Fruit fly (Drosophila melanogaster) whole organism, embryonic: Measurements from ENCODE around the gene CG45307.

Experiments
- Aef1 ChIP-seq: fragments of 200-800 bp; sonication (Bioruptor generic); IDR thresholded peaks from 3 replicates; pipeline ENCODE4 v1.3.6; 2022; ENCODE audit warnings: missing biosample characterization, missing genetic modification characterization
- CG10321 ChIP-seq: fragments of 200-800 bp; sonication (Bioruptor generic); IDR thresholded peaks from 2 replicates; pipeline ENCODE4 v1.3.6; 2022; ENCODE audit warnings: missing biosample characterization, missing genetic modification characterization
- CG10543 ChIP-seq: fragments of 200-800 bp; sonication (Bioruptor generic); optimal IDR thresholded peaks from 3 replicates; lab custom pipeline; 2017; ENCODE audit warnings: missing biosample characterization, mild to moderate bottlenecking, missing genetic modification characterization, moderate library complexity
- CG12219 ChIP-seq: fragments of 200-800 bp; sonication (Bioruptor generic); optimal IDR thresholded peaks from 3 replicates; lab custom pipeline; 2018; ENCODE audit warnings: missing biosample characterization, mild to moderate bottlenecking, missing genetic modification characterization
- CG12769 ChIP-seq: fragments of 200-800 bp; sonication (Bioruptor generic); optimal IDR thresholded peaks from 2 replicates; lab custom pipeline; 2019; ENCODE audit warnings: missing biosample characterization, mild to moderate bottlenecking, missing genetic modification characterization, moderate library complexity
- CG13624 ChIP-seq: fragments of 200-800 bp; sonication (Bioruptor generic); optimal IDR thresholded peaks from 2 replicates; lab custom pipeline; 2016; ENCODE audit warnings: missing biosample characterization, missing genetic modification characterization
- CG14014 ChIP-seq: fragments of 200-800 bp; sonication (Bioruptor generic); IDR thresholded peaks from 2 replicates; pipeline ENCODE4 v1.3.6; 2022; ENCODE audit warnings: missing biosample characterization, missing genetic modification characterization
- CG14441 ChIP-seq: fragments of 200-800 bp; sonication (Bioruptor generic); IDR thresholded peaks from 2 replicates; pipeline ENCODE4 v1.3.6; 2022; ENCODE audit warnings: missing biosample characterization, missing genetic modification characterization
- CG1602 ChIP-seq: fragments of 200-800 bp; sonication (Bioruptor generic); optimal IDR thresholded peaks from 3 replicates; lab custom pipeline; 2016; ENCODE audit warnings: missing biosample characterization, missing genetic modification characterization
- CG1647 ChIP-seq: fragments of 200-800 bp; sonication (Bioruptor generic); optimal IDR thresholded peaks from 3 replicates; lab custom pipeline; 2016; ENCODE audit warnings: missing biosample characterization, missing genetic modification characterization
- CG17328 ChIP-seq: fragments of 200-800 bp; sonication (Bioruptor generic); IDR thresholded peaks from 2 replicates; pipeline ENCODE4 v1.3.6; 2022; ENCODE audit warnings: missing biosample characterization, missing genetic modification characterization
- CG17802 ChIP-seq: fragments of 200-800 bp; sonication (Bioruptor generic); optimal IDR thresholded peaks from 2 replicates; lab custom pipeline; 2018; ENCODE audit warnings: missing biosample characterization, mild to moderate bottlenecking, missing genetic modification characterization, moderate library complexity
- CG2116 ChIP-seq: fragments of 200-800 bp; sonication (Bioruptor generic); optimal IDR thresholded peaks from 3 replicates; lab custom pipeline; 2018; ENCODE audit warnings: missing biosample characterization, mild to moderate bottlenecking, missing genetic modification characterization
- CG30403 ChIP-seq: fragments of 200-800 bp; sonication (Bioruptor generic); optimal IDR thresholded peaks from 3 replicates; lab custom pipeline; 2016; ENCODE audit warnings: missing biosample characterization, missing genetic modification characterization
- CG31224 ChIP-seq: fragments of 200-800 bp; sonication (Bioruptor generic); IDR thresholded peaks from 2 replicates; pipeline ENCODE4 v1.3.6; 2022; ENCODE audit warnings: missing biosample characterization, missing genetic modification characterization
- CG32532 ChIP-seq: fragments of 200-800 bp; sonication (Bioruptor generic); IDR thresholded peaks from 2 replicates; pipeline ENCODE4 v1.3.6; 2022; ENCODE audit warnings: missing biosample characterization, missing genetic modification characterization
- CG3407 ChIP-seq: fragments of 200-800 bp; sonication (Bioruptor generic); optimal IDR thresholded peaks from 2 replicates; lab custom pipeline; 2018; ENCODE audit warnings: missing biosample characterization, mild to moderate bottlenecking, missing genetic modification characterization
- CG7928 ChIP-seq: fragments of 200-800 bp; sonication (Bioruptor generic); optimal IDR thresholded peaks from 2 replicates; lab custom pipeline; 2017; ENCODE audit warnings: missing biosample characterization, mild to moderate bottlenecking, missing genetic modification characterization
- CG8281 ChIP-seq: fragments of 200-800 bp; sonication (Bioruptor generic); optimal IDR thresholded peaks from 2 replicates; lab custom pipeline; 2018; ENCODE audit warnings: missing biosample characterization, mild to moderate bottlenecking, missing genetic modification characterization, moderate library complexity
- CG8359 ChIP-seq: fragments of 200-800 bp; sonication (Bioruptor generic); optimal IDR thresholded peaks from 2 replicates; lab custom pipeline; 2017; ENCODE audit warnings: missing biosample characterization, mild to moderate bottlenecking, missing genetic modification characterization, borderline replicate concordance
- CG9437 ChIP-seq: fragments of 200-800 bp; sonication (Bioruptor generic); optimal IDR thresholded peaks from 2 replicates; lab custom pipeline; 2018; ENCODE audit warnings: missing biosample characterization, mild to moderate bottlenecking, missing genetic modification characterization
- GATAe ChIP-seq: fragments of 200-800 bp; sonication (Bioruptor generic); conservative IDR thresholded peaks from 2 replicates; pipeline ENCODE4 v1.3.6; 2022; ENCODE audit warnings: missing biosample characterization, missing genetic modification characterization
- Hey ChIP-seq: fragments of 200-800 bp; sonication (Bioruptor generic); optimal IDR thresholded peaks from 3 replicates; lab custom pipeline; 2018; ENCODE audit warnings: missing biosample characterization, mild to moderate bottlenecking, missing genetic modification characterization
- Hmx ChIP-seq: fragments of 200-800 bp; sonication (Bioruptor generic); optimal IDR thresholded peaks from 2 replicates; lab custom pipeline; 2016; ENCODE audit warnings: missing biosample characterization, missing genetic modification characterization
- Lhr ChIP-seq: fragments of 200-800 bp; sonication (Bioruptor generic); optimal IDR thresholded peaks from 3 replicates; lab custom pipeline; 2017; ENCODE audit warnings: mild to moderate bottlenecking, missing biosample characterization, missing genetic modification reagents, missing genetic modification characterization
- Mad ChIP-seq: fragments of 200-800 bp; sonication (Bioruptor generic); optimal IDR thresholded peaks from 2 replicates; lab custom pipeline; 2016; ENCODE audit warnings: missing biosample characterization, missing genetic modification characterization
- Optix ChIP-seq: fragments of 200-800 bp; sonication (Bioruptor generic); IDR thresholded peaks from 3 replicates; pipeline ENCODE4 v1.3.6; 2022; ENCODE audit warnings: missing biosample characterization, missing genetic modification characterization
- Sox100B ChIP-seq: fragments of 200-800 bp; sonication (Bioruptor generic); optimal IDR thresholded peaks from 3 replicates; lab custom pipeline; 2018; ENCODE audit warnings: missing biosample characterization, mild to moderate bottlenecking, missing genetic modification characterization
- Stat92E ChIP-seq, 3 experiments: fragments of >200 bp in 2 of 3; fragments of 200-800 bp in 1 of 3; sonication (Bioruptor generic) in 1 of 3; optimal IDR thresholded peaks; 2 replicates each; lab custom pipeline; 2017 to 2019; ENCODE audit warnings: missing biosample characterization in 3 of 3, missing genetic modification characterization in 3 of 3, mild to moderate bottlenecking in 1 of 3, moderate library complexity in 1 of 3
- TFAM ChIP-seq: fragments of 200-800 bp; sonication (Bioruptor generic); optimal IDR thresholded peaks from 2 replicates; lab custom pipeline; 2017; ENCODE audit warnings: missing biosample characterization, missing genetic modification characterization, inconsistent platforms
- ac ChIP-seq: fragments of 200-800 bp; sonication (Bioruptor generic); optimal IDR thresholded peaks from 3 replicates; lab custom pipeline; 2017; ENCODE audit warnings: missing biosample characterization, mild to moderate bottlenecking, missing genetic modification characterization
- ap ChIP-seq: fragments of 200-800 bp; sonication (Bioruptor generic); IDR thresholded peaks from 2 replicates; pipeline ENCODE4 v1.3.6; 2022; ENCODE audit warnings: missing biosample characterization, missing genetic modification characterization
- br ChIP-seq: fragments of >200 bp; optimal IDR thresholded peaks from 2 replicates; lab custom pipeline; 2017
- bsh ChIP-seq, 2 experiments: fragments of 200-800 bp; sonication (Bioruptor generic); optimal IDR thresholded peaks; 2 replicates each; lab custom pipeline; 2017 to 2018; ENCODE audit warnings: mild to moderate bottlenecking in 2 of 2, missing biosample characterization in 2 of 2, missing genetic modification characterization in 2 of 2, moderate library complexity in 1 of 2
- cad ChIP-seq: fragments of >200 bp; optimal IDR thresholded peaks from 2 replicates; lab custom pipeline; 2017; ENCODE audit warnings: missing biosample characterization, missing genetic modification characterization
- gro ChIP-seq: fragments of 200-800 bp; sonication (Bioruptor generic); optimal IDR thresholded peaks from 2 replicates; lab custom pipeline; 2016; ENCODE audit warnings: missing biosample characterization, missing genetic modification characterization
- ham ChIP-seq: fragments of 200-800 bp; sonication (Bioruptor generic); IDR thresholded peaks from 2 replicates; pipeline ENCODE4 v1.3.6; 2022; ENCODE audit warnings: missing biosample characterization, missing genetic modification characterization
- ind ChIP-seq: fragments of 200-800 bp; sonication (Bioruptor generic); optimal IDR thresholded peaks from 3 replicates; lab custom pipeline; 2016; ENCODE audit warnings: missing biosample characterization, missing genetic modification characterization
- lilli ChIP-seq: fragments of 200-800 bp; sonication (Bioruptor generic); optimal IDR thresholded peaks from 3 replicates; lab custom pipeline; 2016; ENCODE audit warnings: missing biosample characterization, missing genetic modification characterization
- lola ChIP-seq, 3 experiments: fragments of >200 bp in 2 of 3; fragments of 200-800 bp in 1 of 3; sonication (Bioruptor generic) in 1 of 3; optimal IDR thresholded peaks; 2 replicates each; lab custom pipeline; 2017 to 2019; ENCODE audit warnings: missing biosample characterization in 3 of 3, missing genetic modification characterization in 3 of 3, mild to moderate bottlenecking in 1 of 3, moderate library complexity in 1 of 3
- p53 ChIP-seq: fragments of 200-800 bp; sonication (Bioruptor generic); optimal IDR thresholded peaks from 2 replicates; lab custom pipeline; 2016; ENCODE audit warnings: missing biosample characterization, missing genetic modification characterization
- pzg ChIP-seq: fragments of 200-800 bp; sonication (Bioruptor generic); optimal IDR thresholded peaks from 3 replicates; lab custom pipeline; 2018; ENCODE audit warnings: missing biosample characterization, mild to moderate bottlenecking, missing genetic modification characterization, moderate library complexity
- schlank ChIP-seq: fragments of 200-800 bp; sonication (Bioruptor generic); optimal IDR thresholded peaks from 2 replicates; lab custom pipeline; 2018; ENCODE audit warnings: missing biosample characterization, mild to moderate bottlenecking, missing genetic modification characterization
- trem ChIP-seq: fragments of 200-800 bp; optimal IDR thresholded peaks from 3 replicates; lab custom pipeline; 2019; ENCODE audit warnings: missing biosample characterization, mild to moderate bottlenecking, missing genetic modification characterization, moderate library complexity
- usp ChIP-seq: fragments of >200 bp; optimal IDR thresholded peaks from 2 replicates; lab custom pipeline; 2017; ENCODE audit warnings: missing biosample characterization, missing genetic modification characterization
- zfh2 ChIP-seq: fragments of 200-800 bp; sonication (Bioruptor generic); optimal IDR thresholded peaks from 2 replicates; lab custom pipeline; 2016; ENCODE audit warnings: missing biosample characterization, missing genetic modification characterization

Gene CG45307

DNA sequence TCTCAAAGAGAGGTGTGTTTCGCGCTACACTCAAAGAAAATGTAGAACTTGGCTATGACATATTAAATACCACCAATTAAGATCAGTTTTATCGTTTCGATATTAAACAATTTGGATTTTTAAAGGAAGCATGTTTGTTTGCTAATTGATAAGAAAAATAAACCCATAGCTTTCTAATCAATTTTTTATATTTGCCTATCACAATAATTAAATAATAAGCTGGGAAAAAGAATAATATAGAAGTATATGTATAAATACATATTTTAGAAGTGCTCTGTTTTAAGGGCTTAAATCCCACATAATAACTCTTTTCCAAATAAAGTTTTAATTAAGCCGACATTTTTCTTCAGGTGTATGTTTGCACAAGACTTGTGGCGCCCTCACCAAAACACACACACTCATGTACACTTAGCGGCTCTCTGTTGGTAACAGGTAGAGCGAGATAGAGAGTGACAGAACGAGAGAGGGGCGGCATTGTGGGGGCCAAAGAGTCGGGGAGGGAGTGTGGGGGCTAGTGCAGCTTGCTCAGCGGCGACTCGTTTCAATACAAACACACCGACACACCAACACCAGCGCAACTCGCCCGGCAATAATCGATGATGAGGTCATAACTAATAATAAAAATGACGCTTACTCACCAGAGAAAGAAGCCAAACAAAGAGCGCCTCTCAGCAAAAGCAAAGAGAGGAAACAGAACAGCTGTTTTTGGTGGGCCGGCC lies 34.1 kb downstream of the CG45307 start (continued):
- TF ChIP-seq CG12769 (tag; lab: Kevin White, UChicago), result peak; percentile 63
- TF ChIP-seq bsh (GFP tag; optimal IDR thresholded peaks at IDR 0.05; lab: Kevin White, UChicago), result peak; percentile 80 to 83
- TF ChIP-seq CG8359 (GFP tag; lab: Kevin White, UChicago), result peak; percentile 54
- no peak for TF ChIP-seq p53 (GFP tag; lab: Kevin White, UChicago)
- peak; percentile 78 for TF ChIP-seq CG12219 (GFP tag; lab: Kevin White, UChicago)
- TF ChIP-seq CG30403 (GFP tag; lab: Kevin White, UChicago), result peak; percentile 96
- peak; percentile 77 for TF ChIP-seq Aef1 (GFP tag; lab: Robert Waterston, UW)
- TF ChIP-seq pzg (GFP tag; lab: Kevin White, UChicago), result no peak
- peak; percentile 81 for TF ChIP-seq CG3407 (GFP tag; lab: Kevin White, UChicago)
- TF ChIP-seq lilli (GFP tag; lab: Kevin White, UChicago), result peak; percentile 86
- peak; percentile 66 for TF ChIP-seq ap (GFP tag; lab: Robert Waterston, UW)
- TF ChIP-seq Hmx (GFP tag; lab: Kevin White, UChicago), result peak; percentile 66
- TF ChIP-seq schlank, result peak; percentile 42
- peak; percentile 79 for TF ChIP-seq Mad (GFP tag; lab: Kevin White, UChicago)
- TF ChIP-seq ind (GFP tag; lab: Kevin White, UChicago), result peak; percentile 87
- peak; percentile 82 for TF ChIP-seq trem (tag; lab: Kevin White, UChicago)
- TF ChIP-seq ac (GFP tag; lab: Kevin White, UChicago), result no peak
- peak; percentile 52 for TF ChIP-seq CG7928 (GFP tag; lab: Kevin White, UChicago)
- peak; percentile 30 for TF ChIP-seq gro (GFP tag; lab: Kevin White, UChicago)
- TF ChIP-seq CG14441, result peak; percentile 65
- peak; percentile 66 for TF ChIP-seq CG8281
- peak; percentile 82 for TF ChIP-seq CG1602 (GFP tag; lab: Kevin White, UChicago)
- peak; percentile 83 for TF ChIP-seq CG17328 (GFP tag; lab: Robert Waterston, UW)
- peak; percentile 21; the same call in 1 of the 2 replicates for TF ChIP-seq CG10321 (GFP tag; lab: Robert Waterston, UW)
- peak; percentile 85 for TF ChIP-seq CG14014 (GFP tag; lab: Robert Waterston, UW)
- peak; percentile 76 for TF ChIP-seq CG31224 (GFP tag; lab: Robert Waterston, UW)
- peak; percentile 94 for TF ChIP-seq Sox100B (GFP tag; lab: Kevin White, UChicago)
- TF ChIP-seq Optix (GFP tag; lab: Robert Waterston, UW), result 0 out of 3 replicates have a peak, but pooled peaks have one; percentile 25
- peak; percentile 72 for TF ChIP-seq zfh2 (GFP tag; lab: Kevin White, UChicago)
- TF ChIP-seq CG9437, result peak; percentile 93
- TF ChIP-seq ham (GFP tag; lab: Robert Waterston, UW), result no peak
- peak; percentile 37 for TF ChIP-seq TFAM (GFP tag; lab: Kevin White, UChicago)
- peak; percentile 88 for TF ChIP-seq CG32532 (GFP tag; lab: Robert Waterston, UW)
- peak; percentile 89 for TF ChIP-seq CG10543 (GFP tag; lab: Kevin White, UChicago)
- no peak for TF ChIP-seq br (lab: Kevin White, UChicago)
- TF ChIP-seq Hey (tag; lab: Kevin White, UChicago), result peak; percentile 52
- TF ChIP-seq Stat92E (GFP tag; optimal IDR thresholded peaks at IDR 0.05; lab: Kevin White, UChicago), result peak in 1 of 3 experiments; percentile 53
- peak; percentile 76 for TF ChIP-seq CG2116
- TF ChIP-seq CG1647 (GFP tag; lab: Kevin White, UChicago), result no peak
- TF ChIP-seq GATAe (GFP tag; lab: Robert Waterston, UW), result no peak
- TF ChIP-seq lola (GFP tag; optimal IDR thresholded peaks at IDR 0.05; lab: Kevin White, UChicago), result peak in 1 of 3 experiments; percentile 85
- TF ChIP-seq cad, result no peak
- no peak for TF ChIP-seq CG17802 (tag; lab: Kevin White, UChicago)
- peak; percentile 52 for TF ChIP-seq CG13624 (GFP tag; lab: Kevin White, UChicago)
- peak; percentile 68 for TF ChIP-seq Lhr (GFP tag; lab: Kevin White, UChicago)
- no peak for TF ChIP-seq usp (GFP tag; lab: Kevin White, UChicago)
